Worm (Caenorhabditis elegans): ENCODE data around the gene F38B6.3.
A peak's percentile ranks its signal among the peaks of the same experiment; 100 is the strongest.

The F38B6.3 gene

DNA sequence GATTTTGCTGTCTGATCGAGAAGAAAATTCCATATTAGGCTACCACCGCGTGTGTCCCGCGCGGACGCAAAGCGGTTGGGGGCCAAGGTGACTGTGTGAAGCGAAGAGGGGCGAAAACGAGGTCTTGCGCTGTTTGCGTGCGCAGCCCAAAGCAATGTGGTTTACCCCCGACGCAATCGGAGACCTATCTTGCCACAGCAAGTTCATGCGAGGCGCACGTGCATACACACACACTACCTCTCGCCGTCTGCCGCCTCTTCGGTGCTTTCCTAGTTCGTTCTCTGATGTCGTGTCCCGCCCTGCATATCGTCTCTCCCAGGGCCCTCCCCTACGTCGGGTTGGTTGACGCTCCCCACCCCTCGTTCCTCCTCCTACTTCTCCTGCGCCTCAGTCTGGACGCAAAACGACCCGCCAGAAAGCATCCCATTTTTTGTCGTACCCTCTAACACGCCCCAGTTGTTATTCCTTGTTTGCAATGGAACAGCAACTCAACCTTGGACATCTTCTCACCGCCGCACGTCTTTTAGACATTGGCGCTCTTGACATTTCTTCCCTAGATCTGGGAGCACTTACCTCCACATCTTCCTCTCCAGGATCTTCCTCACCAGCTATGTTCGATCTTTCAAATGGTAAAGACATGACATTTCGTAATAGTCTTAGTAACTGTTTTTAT, 48.7 kb downstream of the F38B6.3 start, which contains the start of gene mdl-1:
Gene mdl-1 (plus strand): TSS at position 341 of the 673 bp plus-strand sequence.
- peak; percentile 23 for TF ChIP-seq C38D4.7 (GFP tag; optimal IDR thresholded peaks at IDR 0.05)
- peak; percentile 89 for TF ChIP-seq hlh-30 (tag; optimal IDR thresholded peaks at IDR 0.05; ENCODE audit: insufficient read depth)
- no peak for TF ChIP-seq Y22D7AL.16 (tag; optimal IDR thresholded peaks at IDR 0.05)
- peak; percentile 63 for TF ChIP-seq sdc-2 (tag; optimal IDR thresholded peaks at IDR 0.05)
- TF ChIP-seq lin-11 (tag; optimal IDR thresholded peaks at IDR 0.05), result peak; percentile 21
- TF ChIP-seq pax-1 (tag; optimal IDR thresholded peaks at IDR 0.05), result peak; percentile 3
- TF ChIP-seq elt-2 (tag; optimal IDR thresholded peaks at IDR 0.05), result peak; percentile 74
- no peak for TF ChIP-seq hlh-15 (tag; optimal IDR thresholded peaks at IDR 0.05)
- TF ChIP-seq unc-55 (GFP tag; optimal IDR thresholded peaks at IDR 0.05), result peak; percentile 81
- peak; percentile 76 for TF ChIP-seq pha-2 (tag; optimal IDR thresholded peaks at IDR 0.05)
- no peak for TF ChIP-seq ceh-48 (tag; optimal IDR thresholded peaks at IDR 0.05)
- peak; percentile 33 for TF ChIP-seq C08G9.2 (tag; optimal IDR thresholded peaks at IDR 0.05)
- TF ChIP-seq tbx-2 (tag; optimal IDR thresholded peaks at IDR 0.05), result peak; percentile 88
- peak; percentile 32 for TF ChIP-seq ceh-2 (tag; optimal IDR thresholded peaks at IDR 0.05)
- TF ChIP-seq ceh-34 (tag; optimal IDR thresholded peaks at IDR 0.05), result peak; percentile 96
- peak; percentile 45 for TF ChIP-seq K09A11.1 (tag; optimal IDR thresholded peaks at IDR 0.05; ENCODE audit: insufficient read depth)
- peak; percentile 63 for TF ChIP-seq ceh-14 (tag; optimal IDR thresholded peaks at IDR 0.05)
- TF ChIP-seq ets-4 (tag; optimal IDR thresholded peaks at IDR 0.05), result peak; percentile 58
- no peak for TF ChIP-seq hlh-6 (tag; optimal IDR thresholded peaks at IDR 0.05)
- peak; percentile 79 for TF ChIP-seq ceh-31 (tag; optimal IDR thresholded peaks at IDR 0.05)
- peak; percentile 78 for TF ChIP-seq nfya-1 (tag; optimal IDR thresholded peaks at IDR 0.05)
- TF ChIP-seq ahr-1 (tag; optimal IDR thresholded peaks at IDR 0.05), result peak; percentile 6
- TF ChIP-seq gmeb-2 (tag; optimal IDR thresholded peaks at IDR 0.05), result no peak
- no peak for TF ChIP-seq unc-3 (GFP tag; conservative IDR thresholded peaks at IDR 0.05)
- TF ChIP-seq unc-3 (tag; optimal IDR thresholded peaks at IDR 0.05), result peak; percentile 39
- TF ChIP-seq syd-9 (tag; optimal IDR thresholded peaks at IDR 0.05), result peak; percentile 58
- peak; percentile 86 for TF ChIP-seq dve-1 (tag; optimal IDR thresholded peaks at IDR 0.05)
- peak; percentile 65 for TF ChIP-seq pros-1 (tag; optimal IDR thresholded peaks at IDR 0.05)
- no peak for TF ChIP-seq odd-2 (tag; optimal IDR thresholded peaks at IDR 0.05)
- TF ChIP-seq ref-2 (tag; optimal IDR thresholded peaks at IDR 0.05), result peak; percentile 82
- peak; percentile 88 for TF ChIP-seq ceh-18 (tag; optimal IDR thresholded peaks at IDR 0.05)
- TF ChIP-seq unc-42 (tag; optimal IDR thresholded peaks at IDR 0.05), result peak; percentile 48
- TF ChIP-seq F13H6.1 (tag; optimal IDR thresholded peaks at IDR 0.05), result peak; percentile 54
- TF ChIP-seq ceh-6 (GFP tag; optimal IDR thresholded peaks at IDR 0.05), result peak; percentile 8
- TF ChIP-seq T23F11.4 (GFP tag; optimal IDR thresholded peaks at IDR 0.05), result peak; percentile 85
- TF ChIP-seq rnt-1 (tag; optimal IDR thresholded peaks at IDR 0.05), result peak; percentile 97
- no peak for TF ChIP-seq unc-86 (tag; optimal IDR thresholded peaks at IDR 0.05)
- TF ChIP-seq ztf-16 (tag; optimal IDR thresholded peaks at IDR 0.05), result peak; percentile 2
- TF ChIP-seq ceh-19 (GFP tag; optimal IDR thresholded peaks at IDR 0.05), result peak; percentile 87
- peak; percentile 56 for TF ChIP-seq pat-9 (tag; optimal IDR thresholded peaks at IDR 0.05)
- TF ChIP-seq ceh-45 (GFP tag; IDR thresholded peaks at IDR 0.05), result no peak; the same call in 1 of the 2 replicates
- TF ChIP-seq ceh-22 (tag; optimal IDR thresholded peaks at IDR 0.05), result no peak
- peak; percentile 69 for TF ChIP-seq eyg-1 (tag; optimal IDR thresholded peaks at IDR 0.05)

All from whole organism, late embryonic.